Fruit fly (Drosophila melanogaster) whole organism, embryonic: ENCODE data around the gene nerfin-2.
A peak's percentile ranks its signal among the peaks of the same experiment; 100 is the strongest.

Experiments used
- Antp ChIP-seq: fragments of 200-800 bp; sonication (Bioruptor generic); optimal IDR thresholded peaks from 3 replicates; lab custom pipeline; 2016; ENCODE audit warnings: missing biosample characterization, missing genetic modification characterization
- Atf-2 ChIP-seq: fragments of 200-800 bp; sonication (Bioruptor generic); optimal IDR thresholded peaks from 2 replicates; lab custom pipeline; 2016; ENCODE audit warnings: missing biosample characterization, missing genetic modification characterization
- CG11723 ChIP-seq: fragments of 200-800 bp; sonication (Bioruptor generic); optimal IDR thresholded peaks from 2 replicates; lab custom pipeline; 2017; ENCODE audit warnings: missing biosample characterization, mild to moderate bottlenecking, missing genetic modification characterization
- CG12659 ChIP-seq: fragments of 200-800 bp; sonication (Bioruptor generic); optimal IDR thresholded peaks from 3 replicates; lab custom pipeline; 2017; ENCODE audit warnings: mild to moderate bottlenecking, missing biosample characterization, missing genetic modification reagents, missing genetic modification characterization
- CG12942 ChIP-seq: fragments of 200-800 bp; sonication (Bioruptor generic); optimal IDR thresholded peaks from 3 replicates; lab custom pipeline; 2016; ENCODE audit warnings: missing biosample characterization, missing genetic modification characterization
- CG13287 ChIP-seq: fragments of 200-800 bp; sonication (Bioruptor generic); IDR thresholded peaks from 2 replicates; pipeline ENCODE4 v1.3.6; 2022; ENCODE audit warnings: missing biosample characterization, missing genetic modification characterization; ENCODE audit not compliant: partially characterized antibody
- CG1529 ChIP-seq: fragments of 200-800 bp; sonication (Bioruptor generic); optimal IDR thresholded peaks from 3 replicates; lab custom pipeline; 2018; ENCODE audit warnings: missing biosample characterization, missing genetic modification characterization
- CG17912 ChIP-seq: fragments of 200-800 bp; sonication (Bioruptor generic); optimal IDR thresholded peaks from 2 replicates; lab custom pipeline; 2018; ENCODE audit warnings: missing biosample characterization, mild to moderate bottlenecking, missing genetic modification characterization
- CG2120 ChIP-seq: fragments of 200-800 bp; sonication (Bioruptor generic); optimal IDR thresholded peaks from 3 replicates; lab custom pipeline; 2016; ENCODE audit warnings: missing biosample characterization, missing genetic modification characterization
- CG2129 ChIP-seq: fragments of 200-800 bp; sonication (Bioruptor generic); IDR thresholded peaks from 2 replicates; pipeline ENCODE4 v1.3.6; 2022; ENCODE audit warnings: missing biosample characterization, missing genetic modification characterization; ENCODE audit not compliant: partially characterized antibody
- CG30403 ChIP-seq: fragments of 200-800 bp; sonication (Bioruptor generic); optimal IDR thresholded peaks from 3 replicates; lab custom pipeline; 2016; ENCODE audit warnings: missing biosample characterization, missing genetic modification characterization
- CG31224 ChIP-seq: fragments of 200-800 bp; sonication (Bioruptor generic); IDR thresholded peaks from 2 replicates; pipeline ENCODE4 v1.3.6; 2022; ENCODE audit warnings: missing biosample characterization, missing genetic modification characterization
- CG6813 ChIP-seq: fragments of 200-800 bp; sonication (Bioruptor generic); optimal IDR thresholded peaks from 2 replicates; lab custom pipeline; 2017; ENCODE audit warnings: missing biosample characterization, missing genetic modification characterization, mild to moderate bottlenecking, moderate library complexity, missing genetic modification reagents
- CG7357 ChIP-seq: fragments of 200-800 bp; sonication (Bioruptor generic); IDR thresholded peaks from 3 replicates; pipeline ENCODE4 v1.3.6; 2022; ENCODE audit warnings: missing biosample characterization, missing genetic modification characterization
- CG8089 ChIP-seq: fragments of 200-800 bp; sonication (Bioruptor generic); optimal IDR thresholded peaks from 3 replicates; lab custom pipeline; 2016; ENCODE audit warnings: missing biosample characterization, missing genetic modification characterization
- CG9817 ChIP-seq: fragments of 200-800 bp; sonication (Bioruptor generic); optimal IDR thresholded peaks from 2 replicates; lab custom pipeline; 2018; ENCODE audit warnings: missing biosample characterization, mild to moderate bottlenecking, missing genetic modification characterization, moderate library complexity
- D ChIP-seq, 2 experiments: fragments of 200-800 bp in 1 of 2; fragments of >200 bp in 1 of 2; sonication (Bioruptor generic) in 1 of 2; optimal IDR thresholded peaks; 2 replicates in 1 of 2; 3 replicates in 1 of 2; lab custom pipeline; 2017; ENCODE audit warnings: mild to moderate bottlenecking in 1 of 2, missing biosample characterization in 1 of 2, missing genetic modification characterization in 1 of 2, missing genetic modification reagents in 1 of 2
- Dip2 ChIP-seq: fragments of 200-800 bp; sonication (Bioruptor generic); IDR thresholded peaks from 2 replicates; pipeline ENCODE4 v1.3.6; 2022; ENCODE audit warnings: missing biosample characterization, missing genetic modification characterization
- Dip3 ChIP-seq: fragments of 200-800 bp; sonication (Bioruptor generic); optimal IDR thresholded peaks from 3 replicates; lab custom pipeline; 2016; ENCODE audit warnings: missing biosample characterization, missing genetic modification characterization
- Drgx ChIP-seq: fragments of 200-800 bp; sonication (Bioruptor generic); IDR thresholded peaks from 2 replicates; pipeline ENCODE4 v1.3.6; 2022; ENCODE audit warnings: missing biosample characterization, missing genetic modification characterization
- Jarid2 ChIP-seq: fragments of 200-800 bp; sonication (Bioruptor generic); optimal IDR thresholded peaks from 3 replicates; lab custom pipeline; 2017; ENCODE audit warnings: mild to moderate bottlenecking, missing biosample characterization, missing genetic modification reagents, missing genetic modification characterization
- Meics ChIP-seq: fragments of 200-800 bp; sonication (Bioruptor generic); optimal IDR thresholded peaks from 2 replicates; lab custom pipeline; 2017; ENCODE audit warnings: missing biosample characterization, mild to moderate bottlenecking, missing genetic modification characterization
- NfI ChIP-seq: fragments of 200-800 bp; sonication (Bioruptor generic); optimal IDR thresholded peaks from 3 replicates; lab custom pipeline; 2018; ENCODE audit warnings: missing biosample characterization, mild to moderate bottlenecking, missing genetic modification characterization, moderate library complexity
- Opbp ChIP-seq: fragments of 200-800 bp; sonication (Bioruptor generic); IDR thresholded peaks from 3 replicates; pipeline ENCODE4 v1.3.6; 2022; ENCODE audit warnings: missing biosample characterization, missing genetic modification characterization; ENCODE audit not compliant: partially characterized antibody
- PHDP ChIP-seq: fragments of 200-800 bp; sonication (Bioruptor generic); optimal IDR thresholded peaks from 3 replicates; lab custom pipeline; 2018; ENCODE audit warnings: missing biosample characterization, mild to moderate bottlenecking, missing genetic modification characterization, moderate library complexity
- Ravus ChIP-seq: fragments of 200-800 bp; sonication (Bioruptor generic); IDR thresholded peaks from 2 replicates; pipeline ENCODE4 v1.3.6; 2022; ENCODE audit warnings: missing biosample characterization, missing genetic modification characterization
- Trl ChIP-seq, 3 experiments: fragments of >200 bp in 2 of 3; fragments of 200-800 bp in 1 of 3; sonication (Bioruptor generic) in 1 of 3; optimal IDR thresholded peaks; 2 replicates in 1 of 3; 3 replicates in 2 of 3; lab custom pipeline; 2016 to 2017; ENCODE audit warnings: missing biosample characterization in 1 of 3, missing genetic modification characterization in 1 of 3
- Vsx1 ChIP-seq: fragments of 200-800 bp; sonication (Bioruptor generic); optimal IDR thresholded peaks from 2 replicates; lab custom pipeline; 2017; ENCODE audit warnings: missing biosample characterization, mild to moderate bottlenecking, missing genetic modification characterization, missing genetic modification reagents
- YL-1 ChIP-seq: fragments of 200-800 bp; sonication (Bioruptor generic); optimal IDR thresholded peaks from 3 replicates; lab custom pipeline; 2017; ENCODE audit warnings: missing biosample characterization, mild to moderate bottlenecking, missing genetic modification characterization
- amos ChIP-seq: fragments of 200-800 bp; sonication (Bioruptor generic); IDR thresholded peaks from 2 replicates; pipeline ENCODE4 v1.3.6; 2022; ENCODE audit warnings: missing biosample characterization, missing genetic modification characterization; ENCODE audit not compliant: partially characterized antibody
- ara ChIP-seq: fragments of 200-800 bp; sonication (Bioruptor generic); IDR thresholded peaks from 2 replicates; pipeline ENCODE4 v1.3.6; 2022; ENCODE audit warnings: missing biosample characterization, missing genetic modification characterization
- cwo ChIP-seq: fragments of 200-800 bp; sonication (Bioruptor generic); optimal IDR thresholded peaks from 3 replicates; lab custom pipeline; 2017; ENCODE audit warnings: missing biosample characterization, missing genetic modification characterization, mild to moderate bottlenecking, moderate library complexity, missing genetic modification reagents
- ewg ChIP-seq: fragments of 200-800 bp; sonication (Bioruptor generic); optimal IDR thresholded peaks from 3 replicates; lab custom pipeline; 2017; ENCODE audit warnings: mild to moderate bottlenecking, missing biosample characterization, missing genetic modification reagents, missing genetic modification characterization
- fd96Cb ChIP-seq: fragments of 200-800 bp; sonication (Bioruptor generic); optimal IDR thresholded peaks from 2 replicates; lab custom pipeline; 2018; ENCODE audit warnings: missing biosample characterization, mild to moderate bottlenecking, missing genetic modification characterization, moderate library complexity
- klu ChIP-seq: fragments of 200-800 bp; sonication (Bioruptor generic); IDR thresholded peaks from 2 replicates; pipeline ENCODE4 v1.3.6; 2022; ENCODE audit warnings: missing biosample characterization, missing genetic modification characterization
- lilli ChIP-seq: fragments of 200-800 bp; sonication (Bioruptor generic); optimal IDR thresholded peaks from 3 replicates; lab custom pipeline; 2016; ENCODE audit warnings: missing biosample characterization, missing genetic modification characterization
- lmd ChIP-seq: fragments of 200-800 bp; sonication (Bioruptor generic); IDR thresholded peaks from 2 replicates; pipeline ENCODE4 v1.3.6; 2022; ENCODE audit warnings: missing biosample characterization, missing genetic modification characterization
- nom ChIP-seq: fragments of 200-800 bp; sonication (Bioruptor generic); optimal IDR thresholded peaks from 2 replicates; lab custom pipeline; 2017; ENCODE audit warnings: missing biosample characterization, missing genetic modification characterization, mild to moderate bottlenecking, moderate library complexity, missing genetic modification reagents
- p53 ChIP-seq: fragments of 200-800 bp; sonication (Bioruptor generic); optimal IDR thresholded peaks from 2 replicates; lab custom pipeline; 2016; ENCODE audit warnings: missing biosample characterization, missing genetic modification characterization
- prd ChIP-seq, 3 experiments: fragments of >200 bp in 2 of 3; fragments of 200-800 bp in 1 of 3; sonication (Bioruptor generic) in 1 of 3; optimal IDR thresholded peaks in 2 of 3; IDR thresholded peaks in 1 of 3; 2 replicates in 2 of 3; 3 replicates in 1 of 3; pipeline versions ENCODE4 v1.3.6 to Lab custom; 2017 to 2022; ENCODE audit warnings: missing biosample characterization in 1 of 3, missing genetic modification characterization in 1 of 3
- scrt ChIP-seq: fragments of 200-800 bp; sonication (Bioruptor generic); optimal IDR thresholded peaks from 2 replicates; lab custom pipeline; 2018; ENCODE audit warnings: missing biosample characterization, mild to moderate bottlenecking, missing genetic modification characterization, moderate library complexity
- sens ChIP-seq: fragments of 200-800 bp; sonication (Bioruptor generic); peaks from one replicate; lab custom pipeline; 2016; ENCODE audit warnings: missing biosample characterization, missing genetic modification characterization
- sr ChIP-seq: fragments of 200-800 bp; sonication (Bioruptor generic); IDR thresholded peaks from 3 replicates; pipeline ENCODE4 v1.3.6; 2022; ENCODE audit warnings: missing biosample characterization, missing genetic modification characterization
- sug ChIP-seq: fragments of 200-800 bp; optimal IDR thresholded peaks from 2 replicates; lab custom pipeline; 2019; ENCODE audit warnings: missing biosample characterization, mild to moderate bottlenecking, missing genetic modification characterization, moderate library complexity
- tll ChIP-seq, 2 experiments: fragments of 200-800 bp in 1 of 2; fragments of >200 bp in 1 of 2; sonication (Bioruptor generic) in 1 of 2; optimal IDR thresholded peaks; 2 replicates each; lab custom pipeline; 2017 to 2019; ENCODE audit warnings: missing biosample characterization in 2 of 2, missing genetic modification characterization in 2 of 2, mild to moderate bottlenecking in 1 of 2, moderate library complexity in 1 of 2
- zen2 ChIP-seq: fragments of 200-800 bp; sonication (Bioruptor generic); IDR thresholded peaks from 3 replicates; pipeline ENCODE4 v1.3.6; 2022; ENCODE audit warnings: missing biosample characterization, missing genetic modification characterization; ENCODE audit not compliant: partially characterized antibody
- zfh1 ChIP-seq: fragments of 200-800 bp; sonication (Bioruptor generic); IDR thresholded peaks from 3 replicates; pipeline ENCODE4 v1.3.6; 2022; ENCODE audit warnings: missing biosample characterization, missing genetic modification characterization

nerfin-2 gene

DNA sequence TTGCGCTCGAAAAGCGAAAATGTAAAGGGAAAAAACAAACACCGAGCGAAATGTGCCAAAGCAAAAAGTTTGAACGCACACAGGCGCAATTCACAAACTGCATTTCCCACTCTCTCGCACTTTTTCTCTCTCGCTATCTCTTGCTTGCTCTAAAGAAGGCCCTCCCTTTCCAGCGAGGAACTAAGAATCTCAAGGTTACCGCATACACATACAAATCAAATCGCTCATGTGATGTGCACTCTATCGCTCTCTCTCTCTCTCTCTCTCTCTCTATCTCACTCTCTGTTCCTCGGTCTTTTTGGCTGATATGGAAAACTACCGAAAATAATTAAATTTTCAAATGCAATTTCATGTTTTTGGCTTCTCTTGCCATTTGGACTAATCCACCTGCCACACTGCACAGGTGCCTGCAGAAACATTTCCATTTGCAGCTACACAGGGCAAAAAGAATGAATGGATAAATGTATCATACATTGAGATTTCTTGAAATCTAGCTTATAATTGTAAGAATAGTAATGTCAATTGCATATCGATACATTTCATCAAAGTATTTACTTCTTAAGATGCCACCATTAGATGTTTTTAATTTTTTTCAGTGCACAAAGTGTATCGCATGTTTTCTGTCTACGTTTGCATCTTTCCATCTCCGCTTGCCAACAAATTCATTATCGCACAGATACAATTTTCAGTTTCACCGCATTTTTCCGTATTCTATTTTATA lies 8.5 kb downstream of the nerfin-2 start (continued):
- no peak for TF ChIP-seq tll (GFP tag; optimal IDR thresholded peaks at IDR 0.05; lab: Kevin White, UChicago)
- peak; percentile 1 for TF ChIP-seq Atf-2 (GFP tag; lab: Kevin White, UChicago)
- TF ChIP-seq Opbp, result no peak
- TF ChIP-seq lmd (GFP tag; lab: Robert Waterston, UW), result peak; percentile 28; the same call in 1 of the 2 replicates
- TF ChIP-seq sr (GFP tag; lab: Robert Waterston, UW), result no peak
- peak; percentile 86 for TF ChIP-seq Drgx (GFP tag; lab: Robert Waterston, UW)
- peak; percentile 17 for TF ChIP-seq Meics
- TF ChIP-seq scrt (GFP tag; lab: Kevin White, UChicago), result no peak
- TF ChIP-seq klu (GFP tag; lab: Robert Waterston, UW), result no peak
- TF ChIP-seq amos (GFP tag; lab: Robert Waterston, UW), result no peak
- no peak for TF ChIP-seq lilli (GFP tag; lab: Kevin White, UChicago)
- TF ChIP-seq CG2120 (GFP tag; lab: Kevin White, UChicago), result peak; percentile 14
- peak; percentile 86 for TF ChIP-seq sens (GFP tag; lab: Kevin White, UChicago)
- no peak for TF ChIP-seq CG8089
- TF ChIP-seq cwo (GFP tag; lab: Kevin White, UChicago), result no peak
- no peak for TF ChIP-seq Vsx1 (GFP tag; lab: Kevin White, UChicago)
- TF ChIP-seq PHDP (tag; lab: Kevin White, UChicago), result peak; percentile 21
- no peak for TF ChIP-seq CG11723 (GFP tag; lab: Kevin White, UChicago)
- TF ChIP-seq CG9817, result no peak
- TF ChIP-seq CG13287, result no peak
- TF ChIP-seq NfI, result peak; percentile 1
- no peak for TF ChIP-seq CG17912 (GFP tag; lab: Kevin White, UChicago)
- no peak for TF ChIP-seq ara (GFP tag; lab: Robert Waterston, UW)
- peak; percentile 50 for TF ChIP-seq fd96Cb (tag; lab: Kevin White, UChicago)
- peak; percentile 38 for TF ChIP-seq CG30403
- TF ChIP-seq prd (optimal IDR thresholded peaks at IDR 0.05; lab: Kevin White, UChicago), result no peak
- TF ChIP-seq prd (GFP tag; IDR thresholded peaks at IDR 0.05; lab: Robert Waterston, UW), result peak; percentile 64
- no peak for TF ChIP-seq CG12942 (GFP tag; lab: Kevin White, UChicago)
- no peak for TF ChIP-seq zen2 (GFP tag; lab: Robert Waterston, UW)
- peak; percentile 40; the same call in 1 of the 3 replicates for TF ChIP-seq zfh1 (GFP tag; lab: Robert Waterston, UW)
- TF ChIP-seq YL-1 (GFP tag; lab: Kevin White, UChicago), result no peak
- TF ChIP-seq Antp (GFP tag; lab: Kevin White, UChicago), result peak; percentile 2
- no peak for TF ChIP-seq CG1529 (GFP tag; lab: Kevin White, UChicago)
- TF ChIP-seq CG12659, result no peak
- TF ChIP-seq CG6813, result no peak
- TF ChIP-seq CG31224, result no peak
- TF ChIP-seq Ravus (GFP tag; lab: Robert Waterston, UW), result no peak
- no peak for TF ChIP-seq Dip2 (GFP tag; lab: Robert Waterston, UW)
- no peak for TF ChIP-seq CG2129
- TF ChIP-seq p53 (GFP tag; lab: Kevin White, UChicago), result no peak
- no peak for TF ChIP-seq D (optimal IDR thresholded peaks at IDR 0.05; lab: Kevin White, UChicago)
- TF ChIP-seq D (GFP tag; optimal IDR thresholded peaks at IDR 0.05; lab: Kevin White, UChicago), result no peak
- peak; percentile 17 for TF ChIP-seq ewg (GFP tag; lab: Kevin White, UChicago)
- peak; percentile 55 to 64 for TF ChIP-seq Trl (optimal IDR thresholded peaks at IDR 0.05; lab: Kevin White, UChicago)
- peak; percentile 28 for TF ChIP-seq Trl (GFP tag; optimal IDR thresholded peaks at IDR 0.05; lab: Kevin White, UChicago)
- TF ChIP-seq Dip3 (GFP tag; lab: Kevin White, UChicago), result no peak
- TF ChIP-seq CG7357 (GFP tag; lab: Robert Waterston, UW), result no peak
- TF ChIP-seq nom (GFP tag; lab: Kevin White, UChicago), result peak; percentile 3
- TF ChIP-seq sug (tag; lab: Kevin White, UChicago), result no peak
- no peak for TF ChIP-seq Jarid2 (GFP tag; lab: Kevin White, UChicago)
